Worm (Caenorhabditis elegans): ENCODE results near the gene F25E5.8.

Gene F25E5.8

DNA sequence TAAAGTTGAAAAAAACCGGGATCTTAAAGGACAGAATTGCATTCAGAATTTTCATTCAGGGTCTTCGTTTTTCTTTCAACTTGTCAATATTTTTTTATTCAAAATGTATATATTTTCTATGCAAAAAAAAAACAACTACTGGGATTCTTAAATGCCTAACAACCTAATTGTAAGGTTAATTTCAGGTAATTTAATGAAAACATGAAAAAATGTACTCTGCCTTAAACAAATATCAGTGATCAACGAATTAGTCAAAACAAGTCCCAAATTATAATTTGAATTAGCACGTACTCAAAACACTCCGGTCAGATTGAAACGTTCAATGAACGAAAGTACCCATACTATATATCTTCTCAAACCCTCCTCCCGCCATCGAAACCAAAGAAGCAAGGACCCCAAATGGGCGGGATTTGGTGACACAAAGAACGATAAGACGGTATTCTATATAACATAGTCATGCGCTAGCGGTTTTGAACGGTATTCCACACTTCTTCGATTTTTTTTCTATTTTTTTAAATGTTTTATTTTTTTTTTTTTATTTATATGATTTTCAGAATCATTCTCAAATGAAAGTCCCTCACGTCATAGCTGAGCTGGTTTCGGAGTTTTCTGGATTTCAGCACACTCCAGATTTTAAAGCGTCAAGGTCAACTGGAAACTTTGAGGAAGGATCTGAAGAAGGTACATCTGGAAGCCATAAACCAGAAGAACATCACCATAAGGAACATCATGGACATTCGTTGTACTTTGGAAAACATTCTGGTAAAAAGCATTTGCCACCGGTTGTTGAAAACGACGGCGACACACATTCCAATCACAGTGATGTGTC, at the start of gene F25E5.8, which contains the start of gene ddo-2 (continued):
- TF ChIP-seq nhr-11 (tag; optimal IDR thresholded peaks at IDR 0.05) (no peak), rnt-1 (tag; optimal IDR thresholded peaks at IDR 0.05) (no peak), dpl-1 (GFP tag; optimal IDR thresholded peaks at IDR 0.05) (no peak)

- TF ChIP-seq efl-1 (optimal IDR thresholded peaks at IDR 0.05), result no peak
- peak in 1 of 2 experiments; percentile 5 for TF ChIP-seq efl-1 (GFP tag; optimal IDR thresholded peaks at IDR 0.05 in 1 of 2)
- no peak for TF ChIP-seq nhr-47 (tag; optimal IDR thresholded peaks at IDR 0.05)
- no peak for TF ChIP-seq C04F5.9 (tag; optimal IDR thresholded peaks at IDR 0.05)
- TF ChIP-seq sptf-1 (tag; optimal IDR thresholded peaks at IDR 0.05), result no peak
- no peak for TF ChIP-seq ceh-8 (GFP tag; optimal IDR thresholded peaks at IDR 0.05)
- no peak for TF ChIP-seq nhr-20 (tag; optimal IDR thresholded peaks at IDR 0.05)
- peak; percentile 42 for TF ChIP-seq fkh-8 (tag; optimal IDR thresholded peaks at IDR 0.05)
- no peak for TF ChIP-seq tlp-1 (tag; optimal IDR thresholded peaks at IDR 0.05)
- no peak for TF ChIP-seq mef-2 (tag; optimal IDR thresholded peaks at IDR 0.05)
- no peak for TF ChIP-seq nhr-84 (tag; optimal IDR thresholded peaks at IDR 0.05)
- no peak for TF ChIP-seq lin-35 (GFP tag; optimal IDR thresholded peaks at IDR 0.05)
- TF ChIP-seq hlh-4 (tag; optimal IDR thresholded peaks at IDR 0.05), result peak; percentile 57
- no peak for TF ChIP-seq ceh-88 (GFP tag; IDR thresholded peaks at IDR 0.05)
- TF ChIP-seq egl-13 (tag; optimal IDR thresholded peaks at IDR 0.05), result no peak
- peak; percentile 35 for TF ChIP-seq blmp-1 (tag; optimal IDR thresholded peaks at IDR 0.05)
- TF ChIP-seq mdl-1 (tag; optimal IDR thresholded peaks at IDR 0.05), result no peak
- no peak for TF ChIP-seq mab-9 (GFP tag; IDR thresholded peaks at IDR 0.05)
- TF ChIP-seq grh-1 (GFP tag; IDR thresholded peaks at IDR 0.05), result no peak
- no peak for TF ChIP-seq unc-62 (GFP tag; optimal IDR thresholded peaks at IDR 0.05)
- TF ChIP-seq vab-15 (tag; optimal IDR thresholded peaks at IDR 0.05), result no peak
- no peak for TF ChIP-seq ceh-63 (GFP tag; optimal IDR thresholded peaks at IDR 0.05)
- no peak for TF ChIP-seq dpl-1 (GFP tag; optimal IDR thresholded peaks at IDR 0.05)
- TF ChIP-seq nhr-237 (tag; optimal IDR thresholded peaks at IDR 0.05), result no peak
- no peak for TF ChIP-seq pqm-1 (tag; optimal IDR thresholded peaks at IDR 0.05)
- TF ChIP-seq efl-3 (GFP tag; optimal IDR thresholded peaks at IDR 0.05), result no peak
- TF ChIP-seq snpc-4 (tag; optimal IDR thresholded peaks at IDR 0.05), result no peak
- no peak for TF ChIP-seq lsy-2 (tag; optimal IDR thresholded peaks at IDR 0.05)
- TF ChIP-seq nhr-76 (tag; optimal IDR thresholded peaks at IDR 0.05), result no peak
- no peak for TF ChIP-seq zip-4 (GFP tag; optimal IDR thresholded peaks at IDR 0.05)
- TF ChIP-seq snu-23 (GFP tag; optimal IDR thresholded peaks at IDR 0.05), result no peak
- TF ChIP-seq nhr-71 (tag; optimal IDR thresholded peaks at IDR 0.05), result peak; percentile 47
- no peak for TF ChIP-seq C16A3.4 (tag; optimal IDR thresholded peaks at IDR 0.05)
- TF ChIP-seq unc-86 (tag; optimal IDR thresholded peaks at IDR 0.05), result no peak
- TF ChIP-seq lin-14 (GFP tag; optimal IDR thresholded peaks at IDR 0.05), result peak; percentile 37
- no peak for TF ChIP-seq sox-4 (tag; optimal IDR thresholded peaks at IDR 0.05)
Observed at ce11 chrV:7386052-7386573, 49.6 kb upstream of the F25E5.8 start, which contains the start of gene srp-6. srp-6 (minus strand) TSS chrV:7386102.

- TF ChIP-seq snpc-4 (tag; optimal IDR thresholded peaks at IDR 0.05), result no peak
- no peak for TF ChIP-seq sup-37 (GFP tag; optimal IDR thresholded peaks at IDR 0.05)
- TF ChIP-seq zag-1 (tag; optimal IDR thresholded peaks at IDR 0.05), result no peak
- TF ChIP-seq unc-130 (tag; optimal IDR thresholded peaks at IDR 0.05), result no peak
- TF ChIP-seq jun-1 (tag; optimal IDR thresholded peaks at IDR 0.05), result no peak
- TF ChIP-seq lir-3 (tag; optimal IDR thresholded peaks at IDR 0.05; ENCODE audit: poor library complexity), result no peak
- TF ChIP-seq fkh-4 (tag; optimal IDR thresholded peaks at IDR 0.05; ENCODE audit: borderline replicate concordance), result no peak
- no peak for TF ChIP-seq sptf-1 (tag; optimal IDR thresholded peaks at IDR 0.05)
- no peak for TF ChIP-seq hlh-4 (tag; optimal IDR thresholded peaks at IDR 0.05)
- no peak for TF ChIP-seq xbp-1 (tag; optimal IDR thresholded peaks at IDR 0.05)
- TF ChIP-seq skn-1 (tag; optimal IDR thresholded peaks at IDR 0.05), result no peak
- no peak for TF ChIP-seq ceh-90 (tag; optimal IDR thresholded peaks at IDR 0.05)
- no peak for TF ChIP-seq efl-1 (optimal IDR thresholded peaks at IDR 0.05)
- TF ChIP-seq efl-1 (GFP tag; optimal IDR thresholded peaks at IDR 0.05 in 1 of 2), result no peak
- TF ChIP-seq hpl-2 (GFP tag; optimal IDR thresholded peaks at IDR 0.05), result no peak
- no peak for TF ChIP-seq nhr-20 (tag; optimal IDR thresholded peaks at IDR 0.05)
- no peak for TF ChIP-seq unc-98 (GFP tag; IDR thresholded peaks at IDR 0.05)
- TF ChIP-seq snu-23 (GFP tag; optimal IDR thresholded peaks at IDR 0.05), result no peak
- TF ChIP-seq ztf-4 (tag; optimal IDR thresholded peaks at IDR 0.05), result no peak
Observed at ce11 chrV:7387755-7388154, 48.0 kb upstream of the F25E5.8 start, which contains the start of gene C02H6.3. C02H6.3 (minus strand) TSS chrV:7387855.
